Worm (Caenorhabditis elegans): ENCODE data around the gene jmjd-2.

ce11 chrII:14257943-14258342 lies 14.5 kb upstream of the jmjd-2 start:
- TF ChIP-seq mes-2 (tag; optimal IDR thresholded peaks at IDR 0.05; ENCODE audit: poor library complexity, severe bottlenecking) (no peak), ama-1 (optimal IDR thresholded peaks at IDR 0.05) (no peak), ZK546.5 (tag; optimal IDR thresholded peaks at IDR 0.05) (no peak), nhr-76 (tag; optimal IDR thresholded peaks at IDR 0.05) (no peak), nhr-11 (tag; optimal IDR thresholded peaks at IDR 0.05) (no peak), snpc-4 (tag; optimal IDR thresholded peaks at IDR 0.05) (no peak), lin-15B (tag; optimal IDR thresholded peaks at IDR 0.05) (no peak), egl-43 (GFP tag; IDR thresholded peaks at IDR 0.05) (no peak), Y48G9A.11 (GFP tag; IDR thresholded peaks at IDR 0.05) (no peak), ztf-11 (tag; optimal IDR thresholded peaks at IDR 0.05) (no peak)
